Fruit fly (Drosophila melanogaster) whole organism, embryonic: ENCODE data around the gene Atpalpha.

Experiments
- Abd-B ChIP-seq: fragments of 200-800 bp; sonication (Bioruptor generic); optimal IDR thresholded peaks from 2 replicates; lab custom pipeline; 2018; ENCODE audit warnings: missing biosample characterization, mild to moderate bottlenecking, missing genetic modification characterization, moderate library complexity
- Blimp-1 ChIP-seq: fragments of 200-800 bp; sonication (Bioruptor generic); optimal IDR thresholded peaks from 3 replicates; lab custom pipeline; 2018; ENCODE audit warnings: missing biosample characterization, missing genetic modification characterization, mild to moderate bottlenecking, moderate library complexity, missing genetic modification reagents
- CG10267 ChIP-seq: fragments of 200-800 bp; sonication (Bioruptor generic); optimal IDR thresholded peaks from 2 replicates; lab custom pipeline; 2018; ENCODE audit warnings: missing biosample characterization, mild to moderate bottlenecking, missing genetic modification characterization, moderate library complexity
- CG10543 ChIP-seq: fragments of 200-800 bp; sonication (Bioruptor generic); optimal IDR thresholded peaks from 3 replicates; lab custom pipeline; 2017; ENCODE audit warnings: missing biosample characterization, mild to moderate bottlenecking, missing genetic modification characterization, moderate library complexity
- CG10654 ChIP-seq: fragments of 200-800 bp; sonication (Bioruptor generic); optimal IDR thresholded peaks from 2 replicates; lab custom pipeline; 2016; ENCODE audit warnings: missing biosample characterization, missing genetic modification characterization
- CG14050 ChIP-seq: fragments of 200-800 bp; sonication (Bioruptor generic); IDR thresholded peaks from 3 replicates; pipeline ENCODE4 v1.3.6; 2022; ENCODE audit warnings: missing biosample characterization, missing genetic modification characterization
- CG14965 ChIP-seq: fragments of 200-800 bp; sonication (Bioruptor generic); optimal IDR thresholded peaks from 2 replicates; lab custom pipeline; 2016; ENCODE audit warnings: missing biosample characterization, missing genetic modification characterization, borderline replicate concordance
- CG15073 ChIP-seq: fragments of 200-800 bp; sonication (Bioruptor generic); optimal IDR thresholded peaks from 2 replicates; lab custom pipeline; 2016; ENCODE audit warnings: missing biosample characterization, missing genetic modification characterization
- CG15601 ChIP-seq: fragments of 200-800 bp; sonication (Bioruptor generic); optimal IDR thresholded peaks from 3 replicates; lab custom pipeline; 2019; ENCODE audit warnings: missing biosample characterization, mild to moderate bottlenecking, missing genetic modification characterization, moderate library complexity
- CG1603 ChIP-seq: fragments of 200-800 bp; sonication (Bioruptor generic); optimal IDR thresholded peaks from 2 replicates; lab custom pipeline; 2019; ENCODE audit warnings: missing biosample characterization, mild to moderate bottlenecking, missing genetic modification characterization, moderate library complexity
- CG17186 ChIP-seq: fragments of 200-800 bp; sonication (Bioruptor generic); optimal IDR thresholded peaks from 3 replicates; lab custom pipeline; 2017; ENCODE audit warnings: missing biosample characterization, missing genetic modification reagents, missing genetic modification characterization
- CG31365 ChIP-seq: fragments of 200-800 bp; sonication (Bioruptor generic); optimal IDR thresholded peaks from 2 replicates; lab custom pipeline; 2018; ENCODE audit warnings: missing biosample characterization, mild to moderate bottlenecking, missing genetic modification characterization
- CG31441 ChIP-seq: fragments of 200-800 bp; sonication (Bioruptor generic); IDR thresholded peaks from 2 replicates; pipeline ENCODE4 v1.3.6; 2022; ENCODE audit warnings: missing biosample characterization, missing genetic modification characterization
- CG33213 ChIP-seq: fragments of 200-800 bp; sonication (Bioruptor generic); optimal IDR thresholded peaks from 3 replicates; lab custom pipeline; 2016; ENCODE audit warnings: missing biosample characterization, missing genetic modification characterization
- CG3847 ChIP-seq: fragments of 200-800 bp; sonication (Bioruptor generic); IDR thresholded peaks from 2 replicates; pipeline ENCODE4 v1.3.6; 2022; ENCODE audit warnings: missing biosample characterization, missing genetic modification characterization
- CG3995 ChIP-seq: fragments of 200-800 bp; sonication (Bioruptor generic); optimal IDR thresholded peaks from 3 replicates; lab custom pipeline; 2016; ENCODE audit warnings: missing biosample characterization, missing genetic modification characterization
- CG42726 ChIP-seq: fragments of 200-800 bp; sonication (Bioruptor generic); IDR thresholded peaks from 2 replicates; pipeline ENCODE4 v1.3.6; 2022; ENCODE audit warnings: missing biosample characterization, missing genetic modification characterization; ENCODE audit not compliant: partially characterized antibody
- CG6791 ChIP-seq: fragments of 200-800 bp; sonication (Bioruptor generic); IDR thresholded peaks from 3 replicates; pipeline ENCODE4 v1.3.6; 2022; ENCODE audit warnings: missing biosample characterization, missing genetic modification characterization; ENCODE audit not compliant: partially characterized antibody
- CG8944 ChIP-seq: fragments of 200-800 bp; sonication (Bioruptor generic); optimal IDR thresholded peaks from 3 replicates; lab custom pipeline; 2016; ENCODE audit warnings: missing biosample characterization, missing genetic modification characterization
- CG9727 ChIP-seq: fragments of 200-800 bp; sonication (Bioruptor generic); optimal IDR thresholded peaks from 3 replicates; lab custom pipeline; 2017; ENCODE audit warnings: missing biosample characterization, mild to moderate bottlenecking, missing genetic modification characterization
- CG9817 ChIP-seq: fragments of 200-800 bp; sonication (Bioruptor generic); optimal IDR thresholded peaks from 2 replicates; lab custom pipeline; 2018; ENCODE audit warnings: missing biosample characterization, mild to moderate bottlenecking, missing genetic modification characterization, moderate library complexity
- CHES-1-like ChIP-seq: fragments of 200-800 bp; sonication (Bioruptor generic); optimal IDR thresholded peaks from 2 replicates; lab custom pipeline; 2016; ENCODE audit warnings: missing biosample characterization, missing genetic modification characterization
- D19A ChIP-seq: fragments of 200-800 bp; optimal IDR thresholded peaks from 3 replicates; lab custom pipeline; 2019; ENCODE audit warnings: missing biosample characterization, mild to moderate bottlenecking, missing genetic modification characterization, moderate library complexity
- Dip2 ChIP-seq: fragments of 200-800 bp; sonication (Bioruptor generic); IDR thresholded peaks from 2 replicates; pipeline ENCODE4 v1.3.6; 2022; ENCODE audit warnings: missing biosample characterization, missing genetic modification characterization
- Eip74EF ChIP-seq, 2 experiments: fragments of 200-800 bp in 1 of 2; fragments of >200 bp in 1 of 2; sonication (Bioruptor generic) in 1 of 2; optimal IDR thresholded peaks; 2 replicates each; lab custom pipeline; 2017 to 2019; ENCODE audit warnings: missing biosample characterization in 2 of 2, missing genetic modification characterization in 2 of 2, mild to moderate bottlenecking in 1 of 2, moderate library complexity in 1 of 2
- HHEX ChIP-seq: fragments of 200-800 bp; sonication (Bioruptor generic); optimal IDR thresholded peaks from 3 replicates; lab custom pipeline; 2017; ENCODE audit warnings: missing biosample characterization, mild to moderate bottlenecking, missing genetic modification characterization, missing genetic modification reagents
- HLHmδ ChIP-seq: fragments of 200-800 bp; sonication (Bioruptor generic); optimal IDR thresholded peaks from 2 replicates; lab custom pipeline; 2018; ENCODE audit warnings: missing biosample characterization, mild to moderate bottlenecking, missing genetic modification characterization, moderate library complexity
- HmgD ChIP-seq: fragments of 200-800 bp; sonication (Bioruptor generic); optimal IDR thresholded peaks from 3 replicates; lab custom pipeline; 2016; ENCODE audit warnings: missing biosample characterization, missing genetic modification characterization
- NC2α ChIP-seq: fragments of 200-800 bp; sonication (Bioruptor generic); optimal IDR thresholded peaks from 2 replicates; lab custom pipeline; 2016; ENCODE audit warnings: missing biosample characterization, missing genetic modification characterization
- PHDP ChIP-seq: fragments of 200-800 bp; sonication (Bioruptor generic); optimal IDR thresholded peaks from 3 replicates; lab custom pipeline; 2018; ENCODE audit warnings: missing biosample characterization, mild to moderate bottlenecking, missing genetic modification characterization, moderate library complexity
- Rfx ChIP-seq: fragments of 200-800 bp; sonication (Bioruptor generic); IDR thresholded peaks from 2 replicates; pipeline ENCODE4 v1.3.6; 2022; ENCODE audit warnings: missing biosample characterization, missing genetic modification characterization
- Sin3A ChIP-seq: fragments of >200 bp; optimal IDR thresholded peaks from 2 replicates; lab custom pipeline; 2018
- Usf ChIP-seq: fragments of 200-800 bp; sonication (Bioruptor generic); optimal IDR thresholded peaks from 2 replicates; lab custom pipeline; 2017; ENCODE audit warnings: missing genotype, missing biosample characterization, missing genetic modification characterization
- Xrp1 ChIP-seq: fragments of 200-800 bp; sonication (Bioruptor generic); IDR thresholded peaks from 2 replicates; pipeline ENCODE4 v1.3.6; 2022; ENCODE audit warnings: missing biosample characterization, missing genetic modification characterization
- ac ChIP-seq: fragments of 200-800 bp; sonication (Bioruptor generic); optimal IDR thresholded peaks from 3 replicates; lab custom pipeline; 2017; ENCODE audit warnings: missing biosample characterization, mild to moderate bottlenecking, missing genetic modification characterization
- amos ChIP-seq: fragments of 200-800 bp; sonication (Bioruptor generic); IDR thresholded peaks from 2 replicates; pipeline ENCODE4 v1.3.6; 2022; ENCODE audit warnings: missing biosample characterization, missing genetic modification characterization; ENCODE audit not compliant: partially characterized antibody
- br ChIP-seq: fragments of >200 bp; optimal IDR thresholded peaks from 2 replicates; lab custom pipeline; 2017
- crol ChIP-seq: fragments of 200-800 bp; sonication (Bioruptor generic); IDR thresholded peaks from 2 replicates; pipeline ENCODE4 v1.3.6; 2022; ENCODE audit warnings: missing biosample characterization, missing genetic modification characterization
- dm ChIP-seq: fragments of 200-800 bp; sonication (Bioruptor generic); optimal IDR thresholded peaks from 3 replicates; lab custom pipeline; 2016; ENCODE audit warnings: missing biosample characterization, missing genetic modification characterization
- dpn ChIP-seq, 2 experiments: fragments of 200-800 bp; sonication (Bioruptor generic); optimal IDR thresholded peaks; 3 replicates each; lab custom pipeline; 2016; ENCODE audit warnings: missing biosample characterization in 2 of 2, missing genetic modification characterization in 2 of 2
- fd96Cb ChIP-seq: fragments of 200-800 bp; sonication (Bioruptor generic); optimal IDR thresholded peaks from 2 replicates; lab custom pipeline; 2018; ENCODE audit warnings: missing biosample characterization, mild to moderate bottlenecking, missing genetic modification characterization, moderate library complexity
- gcm ChIP-seq: fragments of 200-800 bp; sonication (Bioruptor generic); optimal IDR thresholded peaks from 2 replicates; lab custom pipeline; 2019; ENCODE audit warnings: missing biosample characterization, mild to moderate bottlenecking, missing genetic modification characterization, moderate library complexity
- gt ChIP-seq: fragments of 200-800 bp; sonication (Bioruptor generic); IDR thresholded peaks from 2 replicates; pipeline ENCODE4 v1.3.6; 2022; ENCODE audit warnings: missing biosample characterization, missing genetic modification characterization
- hth ChIP-seq: fragments of >200 bp; optimal IDR thresholded peaks from 2 replicates; lab custom pipeline; 2017; ENCODE audit warnings: inconsistent platforms
- ind ChIP-seq: fragments of 200-800 bp; sonication (Bioruptor generic); optimal IDR thresholded peaks from 3 replicates; lab custom pipeline; 2016; ENCODE audit warnings: missing biosample characterization, missing genetic modification characterization
- klu ChIP-seq: fragments of 200-800 bp; sonication (Bioruptor generic); IDR thresholded peaks from 2 replicates; pipeline ENCODE4 v1.3.6; 2022; ENCODE audit warnings: missing biosample characterization, missing genetic modification characterization
- nerfin-1 ChIP-seq: fragments of 200-800 bp; sonication (Bioruptor generic); optimal IDR thresholded peaks from 3 replicates; lab custom pipeline; 2019; ENCODE audit warnings: missing biosample characterization, mild to moderate bottlenecking, missing genetic modification characterization, moderate library complexity
- nom ChIP-seq: fragments of 200-800 bp; sonication (Bioruptor generic); optimal IDR thresholded peaks from 2 replicates; lab custom pipeline; 2017; ENCODE audit warnings: missing biosample characterization, missing genetic modification characterization, mild to moderate bottlenecking, moderate library complexity, missing genetic modification reagents
- shn ChIP-seq: fragments of 200-800 bp; sonication (Bioruptor generic); optimal IDR thresholded peaks from 3 replicates; lab custom pipeline; 2016; ENCODE audit warnings: missing biosample characterization, missing genetic modification characterization
- tup ChIP-seq: fragments of 200-800 bp; sonication (Bioruptor generic); optimal IDR thresholded peaks from 2 replicates; lab custom pipeline; 2016; ENCODE audit warnings: missing biosample characterization, mild to moderate bottlenecking, missing genetic modification characterization, moderate library complexity
- usp ChIP-seq: fragments of >200 bp; optimal IDR thresholded peaks from 2 replicates; lab custom pipeline; 2017; ENCODE audit warnings: missing biosample characterization, missing genetic modification characterization

The Atpalpha gene

dm6 chr3R:20989657-20990056 is 41.1 kb downstream of the Atpalpha start (continued):
- TF ChIP-seq nom (GFP tag; lab: Kevin White, UChicago) (no peak), CG14050 (GFP tag; lab: Robert Waterston, UW) (peak; percentile 45; the same call in 1 of the 3 replicates), CG14965 (GFP tag; lab: Kevin White, UChicago) (no peak), CG9817 (tag; lab: Kevin White, UChicago) (peak; percentile 56), shn (GFP tag; lab: Kevin White, UChicago) (peak; percentile 42), Sin3A (lab: Kevin White, UChicago) (no peak), HmgD (GFP tag; lab: Kevin White, UChicago) (no peak), Xrp1 (GFP tag; lab: Robert Waterston, UW) (peak; percentile 30; the same call in 1 of the 2 replicates), dm (GFP tag; lab: Kevin White, UChicago) (peak; percentile 3), CG15601 (tag; lab: Kevin White, UChicago) (no peak), CG31365 (tag; lab: Kevin White, UChicago) (no peak), br (lab: Kevin White, UChicago) (no peak), gcm (GFP tag; lab: Kevin White, UChicago) (no peak), PHDP (tag; lab: Kevin White, UChicago) (peak; percentile 42), CG31441 (GFP tag; lab: Robert Waterston, UW) (peak; percentile 73), ind (GFP tag; lab: Kevin White, UChicago) (peak; percentile 40), fd96Cb (no peak), amos (no peak), Usf (GFP tag; lab: Kevin White, UChicago) (no peak), Dip2 (GFP tag; lab: Robert Waterston, UW) (no peak), CG10543 (peak; percentile 22), crol (GFP tag; lab: Robert Waterston, UW) (no peak), CG1603 (tag; lab: Kevin White, UChicago) (no peak), ac (no peak), usp (GFP tag; lab: Kevin White, UChicago) (no peak), Rfx (GFP tag; lab: Robert Waterston, UW) (peak; percentile 65; the same call in 1 of the 2 replicates), CG8944 (GFP tag; lab: Kevin White, UChicago) (no peak), CG17186 (GFP tag; lab: Kevin White, UChicago) (no peak), CG3995 (GFP tag; lab: Kevin White, UChicago) (peak; percentile 25), CG10267 (tag; lab: Kevin White, UChicago) (peak; percentile 29), HLHmδ (GFP tag; lab: Kevin White, UChicago) (no peak), CG6791 (GFP tag; lab: Robert Waterston, UW) (no peak), CG33213 (no peak), CG3847 (GFP tag; lab: Robert Waterston, UW) (peak; percentile 53), Abd-B (GFP tag; lab: Kevin White, UChicago) (peak; percentile 62), CG42726 (GFP tag; lab: Robert Waterston, UW) (no peak), CG10654 (no peak), klu (GFP tag; lab: Robert Waterston, UW) (peak; percentile 31; the same call in 1 of the 2 replicates), tup (GFP tag; lab: Kevin White, UChicago) (no peak), gt (GFP tag; lab: Robert Waterston, UW) (no peak), CG9727 (GFP tag; lab: Kevin White, UChicago) (peak; percentile 45), HHEX (GFP tag; lab: Kevin White, UChicago) (no peak), CHES-1-like (GFP tag; lab: Kevin White, UChicago) (no peak), Blimp-1 (GFP tag; lab: Kevin White, UChicago) (peak; percentile 43), dpn (GFP tag; optimal IDR thresholded peaks at IDR 0.05; lab: Kevin White, UChicago) (peak; percentile 45 to 54), D19A (tag; lab: Kevin White, UChicago) (peak; percentile 40), NC2α (GFP tag; lab: Kevin White, UChicago) (no peak), CG15073 (GFP tag; lab: Kevin White, UChicago) (no peak), Eip74EF (GFP tag; optimal IDR thresholded peaks at IDR 0.05; lab: Kevin White, UChicago) (peak in 1 of 2 experiments; percentile 46), hth (no peak), nerfin-1 (peak; percentile 19)
